Worm (Caenorhabditis elegans) whole organism, dauer: Measurements from ENCODE around the gene srm-2.

Experiments
- unc-62 ChIP-seq: sonication (generic microtip); optimal IDR thresholded peaks from 2 replicates; lab custom pipeline; 2017; ENCODE audit warnings: missing biosample characterization, missing genetic modification reagents, missing genetic modification characterization

Gene srm-2

DNA sequence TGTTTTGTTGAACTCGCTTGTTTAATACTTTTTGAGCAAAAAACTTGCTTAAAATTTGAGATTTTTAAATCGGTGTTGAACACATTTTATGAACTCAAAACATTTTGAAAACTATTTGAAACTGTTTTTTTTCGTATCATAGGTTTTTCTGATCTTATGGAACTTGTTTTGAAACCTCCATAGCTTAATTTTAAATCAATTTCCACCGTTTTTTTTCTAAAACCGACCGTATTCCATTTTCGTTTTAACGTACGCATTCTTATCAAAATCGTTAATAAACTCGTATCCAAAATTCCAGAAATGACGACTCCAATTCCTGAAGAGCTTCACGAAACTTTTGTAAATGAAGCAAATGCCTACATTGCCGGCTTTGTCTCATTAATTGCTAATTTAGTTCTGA, at the start of gene srm-2:
TSS of gene srm-2 (plus strand) at position 301 of the 400 bp plus-strand sequence.
- no peak for TF ChIP-seq unc-62

DNA sequence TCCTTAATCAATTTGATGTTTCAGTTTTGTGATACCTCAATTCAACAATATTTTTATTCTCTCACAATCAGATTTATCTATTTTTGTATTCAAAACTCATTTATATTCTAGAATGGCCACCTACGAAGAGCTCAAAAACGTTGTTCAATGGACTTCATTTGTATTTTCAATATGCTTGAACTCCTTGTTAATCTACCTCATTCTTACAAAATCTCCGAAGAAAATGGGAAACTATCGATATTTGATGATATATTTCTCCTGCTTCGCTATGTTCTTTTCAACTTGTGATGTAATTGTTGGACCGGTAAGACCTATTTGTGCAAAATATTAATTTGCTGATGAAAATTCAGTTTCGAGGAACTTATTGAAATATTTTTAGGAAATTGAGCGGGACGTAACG, 47.9 kb upstream of the srm-2 start, which contains the start of gene str-164:
TSS of gene str-164 (plus strand) at position 113 of the 400 bp plus-strand sequence.
- TF ChIP-seq unc-62, result no peak

DNA sequence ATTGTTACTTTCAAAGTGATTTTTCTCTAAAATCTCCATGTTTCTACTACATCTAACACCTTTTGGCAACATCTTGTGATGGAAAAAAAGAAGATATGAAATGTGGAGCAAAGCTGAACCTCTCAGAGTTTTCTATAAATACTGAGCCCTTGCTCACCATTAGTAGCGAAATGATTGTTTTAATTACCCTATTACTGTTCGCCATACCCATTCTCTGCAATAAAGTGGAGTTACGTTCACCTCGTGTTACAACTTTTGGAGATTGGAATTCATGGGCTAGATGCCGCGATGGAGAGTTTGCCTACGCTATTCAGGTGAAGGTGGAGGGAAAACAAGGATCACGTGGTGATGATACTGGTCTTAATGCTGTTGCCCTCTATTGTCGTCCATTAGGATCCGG, 44.6 kb upstream of the srm-2 start, which contains the start of gene txt-3:
TSS of gene txt-3 (plus strand) at position 125 of the 400 bp plus-strand sequence.
- TF ChIP-seq unc-62, result no peak

DNA sequence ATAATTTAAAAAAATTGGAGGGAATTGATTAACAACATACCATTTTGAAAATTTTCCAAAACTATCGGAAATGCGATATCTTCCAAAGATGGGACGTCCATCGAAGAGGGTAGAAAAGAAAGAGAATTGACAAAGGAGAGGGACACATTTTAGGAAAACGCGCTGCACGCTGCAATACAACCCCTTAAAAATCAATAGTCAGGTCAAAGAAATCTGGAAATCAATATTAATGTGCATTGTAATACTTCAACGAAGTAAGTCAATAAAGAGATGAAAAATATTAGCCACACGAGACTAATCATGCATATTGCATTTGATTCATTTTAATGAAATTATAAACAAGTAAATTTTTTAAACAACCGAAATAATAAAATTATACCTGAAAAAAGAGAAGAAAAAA, 39.1 kb upstream of the srm-2 start, which contains the start of gene Y9C9A.13:
TSS of gene Y9C9A.13 (minus strand) at position 101 of the 400 bp plus-strand sequence.
- no peak for TF ChIP-seq unc-62

DNA sequence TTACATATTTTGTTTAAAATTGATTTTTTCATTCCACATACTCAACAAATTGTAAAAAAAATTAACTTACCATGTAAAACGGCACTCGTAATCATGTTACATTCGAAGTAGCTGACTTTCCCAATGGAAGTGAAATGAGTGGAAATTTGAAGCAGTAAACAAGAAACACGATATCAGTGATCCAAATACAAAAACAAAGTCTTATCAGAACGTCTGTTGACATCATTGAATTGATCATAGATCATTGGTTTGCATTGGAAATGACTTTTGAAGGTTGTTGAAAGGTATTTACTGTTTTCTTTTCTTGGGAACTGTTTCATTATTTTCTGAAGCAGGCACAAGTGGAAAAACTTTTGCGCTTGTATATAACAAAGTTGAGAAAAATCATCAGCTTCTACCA, 32.5 kb upstream of the srm-2 start, which contains the start of gene Y9C9A.16:
TSS of gene Y9C9A.16 (minus strand) at position 131 of the 400 bp plus-strand sequence.
- TF ChIP-seq unc-62, result no peak

DNA sequence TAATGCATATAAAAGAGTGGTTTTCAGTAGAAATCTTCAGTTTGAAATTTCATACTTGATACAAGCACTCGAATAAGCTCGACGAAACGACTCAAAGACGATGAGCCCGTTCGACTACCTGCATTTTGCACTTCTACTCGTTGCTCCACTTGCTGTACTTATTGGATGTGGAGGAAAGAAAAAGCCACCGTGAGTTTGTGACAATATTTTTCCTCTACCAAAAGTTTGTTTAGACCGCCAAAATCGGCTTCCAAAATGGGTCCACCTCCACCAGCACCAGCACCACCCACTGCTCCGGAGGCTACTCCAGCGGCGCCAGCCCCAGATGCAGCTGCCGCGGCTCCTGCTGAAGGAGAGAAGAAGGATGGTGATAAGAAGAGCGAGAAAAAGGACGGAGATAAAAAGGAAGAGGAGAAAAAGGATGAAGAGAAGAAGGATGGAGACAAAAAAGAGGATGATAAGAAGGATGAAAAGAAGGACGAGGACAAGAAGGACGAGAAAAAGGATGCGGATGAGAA, 31.2 kb upstream of the srm-2 start, which contains the start of gene E03H12.5:
TSS of gene E03H12.5 (plus strand) at position 51 of the 518 bp plus-strand sequence.
- no peak for TF ChIP-seq unc-62

DNA sequence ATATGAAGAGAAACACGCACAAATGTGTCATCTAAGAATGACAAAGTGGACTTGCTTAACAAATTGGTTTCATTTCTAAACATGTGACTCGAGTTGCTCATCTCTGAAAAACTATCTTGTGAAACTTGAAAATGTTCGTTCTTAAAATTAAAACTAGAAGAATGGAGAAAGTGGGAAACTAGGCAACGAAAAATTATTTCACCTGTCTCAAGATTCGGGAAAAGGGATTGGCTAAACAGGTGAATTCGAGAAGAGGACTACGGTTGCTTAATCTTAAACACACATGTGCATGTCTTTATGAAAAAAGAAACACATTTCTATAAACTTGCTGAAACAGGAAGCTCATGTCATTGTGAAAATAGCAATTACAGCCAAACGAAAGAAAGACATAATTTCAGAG, 27.5 kb upstream of the srm-2 start, which contains the start of gene srz-24:
TSS of gene srz-24 (minus strand) at position 101 of the 400 bp plus-strand sequence.
- TF ChIP-seq unc-62, result no peak

DNA sequence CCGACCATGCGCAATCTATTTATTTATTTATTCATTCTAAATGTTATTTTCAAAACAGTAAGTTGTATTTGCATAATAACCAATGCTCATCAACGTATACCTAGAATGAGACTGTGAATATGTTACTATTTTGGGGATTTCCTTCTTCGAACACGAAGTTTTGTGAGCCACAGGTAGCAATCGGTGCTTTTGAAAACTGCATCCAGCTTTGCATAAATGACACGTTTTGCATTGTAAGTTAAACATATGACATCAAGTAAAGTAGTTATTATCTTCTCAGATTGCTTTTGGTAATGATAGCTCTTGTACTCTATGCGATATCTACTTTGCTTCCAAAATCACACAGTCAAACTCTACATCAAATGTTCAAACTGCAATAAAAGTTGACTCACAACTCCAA, 26.0 kb upstream of the srm-2 start, which contains the start of gene E03H12.4:
TSS of gene E03H12.4 (plus strand) at position 120 of the 400 bp plus-strand sequence.
- TF ChIP-seq unc-62, result no peak

DNA sequence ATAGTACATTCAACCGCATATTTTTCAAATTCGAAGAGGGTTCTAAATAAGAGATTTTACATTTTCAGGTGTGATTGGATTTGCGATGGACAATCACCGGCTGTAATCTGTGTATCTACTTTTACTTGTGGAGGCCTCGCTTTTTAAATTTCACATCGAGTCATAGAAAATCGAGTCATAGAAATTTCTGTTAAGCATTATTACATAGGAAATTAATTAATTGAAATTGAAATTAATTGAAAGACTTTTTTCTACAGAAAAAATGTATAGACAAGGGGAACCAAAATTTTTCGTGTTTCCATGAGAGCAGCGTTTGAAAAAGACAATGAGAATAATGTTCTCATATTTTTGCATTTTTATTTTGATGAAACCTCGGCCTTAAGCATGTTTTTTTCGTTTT, 24.7 kb upstream of the srm-2 start, which contains the start of gene clec-176:
TSS of gene clec-176 (plus strand) at position 301 of the 400 bp plus-strand sequence.
- no peak for TF ChIP-seq unc-62

DNA sequence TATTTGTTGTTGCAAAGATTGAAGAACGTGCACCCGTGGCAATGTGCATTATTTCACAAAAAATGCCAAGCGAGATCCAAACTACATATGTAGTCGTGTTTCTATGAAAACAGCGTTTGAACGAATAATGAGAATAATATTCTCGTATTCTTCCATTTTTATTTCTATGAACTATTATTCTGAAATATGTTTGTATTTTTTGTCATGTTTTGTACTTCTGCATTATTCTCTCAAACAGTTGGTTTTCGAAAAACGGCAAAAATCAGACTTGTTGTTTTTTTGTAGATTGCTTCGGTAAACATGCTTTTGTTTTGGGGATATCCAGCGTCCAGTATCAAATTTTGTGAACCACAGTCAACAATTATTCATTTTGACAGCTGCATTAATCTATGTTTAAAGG, 22.2 kb upstream of the srm-2 start, which contains the start of gene clec-177:
TSS of gene clec-177 (plus strand) at position 301 of the 400 bp plus-strand sequence.
- no peak for TF ChIP-seq unc-62

DNA sequence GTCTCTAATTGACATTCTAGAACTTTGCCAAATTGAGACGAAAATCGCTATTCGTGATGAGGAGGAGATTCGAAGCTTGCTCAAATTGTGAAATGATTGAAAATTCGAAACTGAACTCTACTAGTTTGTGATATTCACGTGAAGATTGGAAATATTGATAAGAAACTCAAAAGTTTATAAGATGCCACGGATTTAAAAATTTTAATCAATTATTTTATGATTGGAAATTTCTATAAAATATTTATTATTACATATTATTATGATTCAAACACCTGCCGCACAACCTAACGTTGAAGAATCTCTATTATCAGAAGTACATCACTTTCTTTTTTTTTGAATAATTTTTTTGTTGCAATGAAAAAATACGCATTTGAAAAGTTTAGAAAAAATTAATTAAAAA, 19.9 kb upstream of the srm-2 start, which contains the start of gene E03H12.7:
TSS of gene E03H12.7 (minus strand) at position 101 of the 400 bp plus-strand sequence.
- TF ChIP-seq unc-62, result no peak

DNA sequence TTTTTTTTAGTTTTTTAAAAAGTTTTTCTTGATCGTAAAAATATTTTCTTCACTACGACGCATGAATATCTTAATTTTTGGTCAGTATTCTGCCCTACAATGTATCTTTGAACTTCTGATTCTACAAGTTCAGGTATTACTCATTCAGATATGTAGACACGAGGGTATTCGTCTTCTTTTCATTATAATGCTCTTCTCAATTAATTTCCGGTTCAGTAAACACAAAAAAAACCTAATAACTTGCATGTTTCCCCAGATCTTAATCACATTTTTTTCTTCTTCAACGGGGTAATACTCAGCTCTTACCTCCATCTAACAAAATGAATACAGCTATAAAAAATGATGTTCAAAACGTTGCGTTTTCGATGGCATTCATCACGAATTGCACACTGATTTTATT, 16.4 kb upstream of the srm-2 start, which contains the start of gene str-162:
TSS of gene str-162 (plus strand) at position 301 of the 400 bp plus-strand sequence.
- TF ChIP-seq unc-62, result no peak

DNA sequence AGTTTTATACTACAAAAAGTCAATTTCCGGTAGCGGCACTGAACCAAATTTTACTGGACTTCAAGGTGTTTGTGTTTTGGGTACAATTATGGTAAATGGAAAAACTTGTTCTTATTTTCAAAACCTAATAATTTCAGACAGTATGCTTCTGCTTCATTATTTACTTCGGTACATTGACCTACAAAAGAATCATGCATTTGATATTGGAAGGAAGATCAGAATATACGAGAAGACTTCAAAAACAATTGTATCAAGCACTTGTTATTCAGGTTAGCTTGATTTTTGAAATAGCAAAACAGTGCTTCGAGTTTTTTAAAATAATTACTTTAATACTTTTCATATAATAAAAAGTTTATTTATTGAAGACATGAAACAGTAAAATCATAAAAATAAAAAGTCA, 15.3 kb upstream of the srm-2 start:
- no peak for TF ChIP-seq unc-62

DNA sequence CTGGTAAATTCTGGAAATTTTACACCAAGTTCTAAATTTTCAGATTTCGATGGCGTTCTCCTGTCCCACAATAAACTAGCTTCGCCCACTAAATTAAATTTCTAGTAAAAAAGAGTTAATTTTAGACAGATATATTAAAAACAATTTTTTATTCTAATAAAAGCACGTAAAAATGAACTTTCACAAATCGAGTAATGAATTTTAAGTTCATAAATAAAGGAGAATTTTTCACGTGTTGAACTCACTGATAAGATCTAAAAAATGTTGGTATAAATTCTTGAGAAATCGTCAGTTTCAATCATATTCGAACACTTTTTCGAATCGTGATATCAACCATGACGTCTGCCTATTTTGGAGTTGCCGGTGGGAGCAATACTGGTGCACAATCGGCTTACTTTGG, 12.6 kb upstream of the srm-2 start, which contains the start of gene ssq-2:
TSS of gene ssq-2 (plus strand) at position 301 of the 400 bp plus-strand sequence.
- TF ChIP-seq unc-62, result no peak

DNA sequence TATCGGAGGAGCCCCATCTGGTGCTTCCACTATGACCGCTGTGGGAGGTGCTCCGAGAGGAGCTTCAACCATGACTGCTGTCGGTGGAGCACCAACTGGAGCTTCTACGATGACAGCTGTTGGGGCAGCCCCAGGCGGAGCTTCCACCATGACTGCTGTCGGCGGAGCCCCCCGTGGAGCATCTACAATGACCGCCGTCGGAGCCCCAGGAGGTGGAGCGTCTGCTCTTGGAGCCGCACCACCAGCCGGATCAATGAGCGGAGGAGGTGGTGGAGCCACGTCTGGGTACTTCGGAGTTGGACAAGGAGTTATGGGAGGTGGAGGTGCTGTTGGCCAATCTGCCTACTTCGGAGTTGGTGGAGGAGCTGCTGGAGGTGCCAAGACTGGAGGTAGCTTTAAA, 11.5 kb upstream of the srm-2 start:
- no peak for TF ChIP-seq unc-62

DNA sequence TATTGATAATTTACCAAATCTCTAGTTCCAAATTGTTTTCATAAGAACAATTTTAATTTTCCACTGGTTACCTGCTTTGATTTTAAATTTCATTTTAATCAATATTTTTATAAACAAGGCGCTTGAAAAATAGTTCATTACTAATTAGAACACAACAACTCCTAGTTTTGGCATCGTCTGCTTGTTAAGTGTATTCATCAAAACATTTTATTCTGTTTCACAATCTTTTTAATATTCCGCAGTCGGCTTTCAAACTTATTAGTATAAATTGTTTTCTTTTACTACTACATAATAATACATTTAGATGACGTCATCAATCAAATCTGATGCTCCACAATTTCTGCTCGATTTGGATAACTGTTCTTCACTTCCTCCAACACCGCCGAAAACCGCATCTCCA, 6.0 kb upstream of the srm-2 start, which contains the start of gene pes-1:
TSS of gene pes-1 (plus strand) at position 301 of the 400 bp plus-strand sequence.
- no peak for TF ChIP-seq unc-62

DNA sequence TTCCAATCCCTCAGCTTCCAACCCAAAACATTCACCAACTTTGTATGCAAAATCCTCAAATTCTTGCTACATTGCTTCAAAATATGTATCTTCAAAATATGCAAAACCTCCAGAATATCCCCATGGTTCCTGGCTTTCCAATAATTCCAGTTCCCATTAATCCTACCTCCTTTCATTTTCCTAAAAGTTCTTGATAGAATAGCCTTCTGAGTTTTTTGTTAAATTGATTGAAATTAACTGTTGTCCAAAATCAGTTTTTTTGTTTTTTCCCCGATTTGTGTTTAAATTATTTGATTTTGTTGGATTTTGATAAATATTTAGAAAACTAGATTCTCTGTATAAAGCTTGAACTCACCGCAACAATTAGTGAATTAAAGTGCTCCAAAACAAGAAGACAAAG, 3.3 kb upstream of the srm-2 start:
- no peak for TF ChIP-seq unc-62

DNA sequence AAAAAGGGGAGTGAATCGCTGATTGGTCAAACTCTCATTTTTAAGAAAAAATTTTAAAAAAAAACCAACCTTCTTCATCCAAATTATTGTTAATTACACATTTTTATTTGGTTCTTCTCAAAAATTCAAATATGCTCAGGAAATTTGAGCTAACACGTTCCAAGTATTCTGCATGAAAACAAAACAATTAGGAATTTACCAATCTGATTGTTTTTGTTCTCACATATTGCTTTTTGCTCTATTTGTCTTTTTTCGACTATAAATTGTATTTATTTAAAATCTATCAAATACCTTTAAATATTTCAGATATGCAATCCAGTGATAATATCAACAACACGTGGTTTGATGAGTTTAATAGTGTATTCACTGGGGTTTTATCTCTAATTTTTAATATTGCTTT, 3.8 kb downstream of the srm-2 start, which contains the start of gene srm-1:
TSS of gene srm-1 (plus strand) at position 301 of the 400 bp plus-strand sequence.
- TF ChIP-seq unc-62, result no peak
